Worm (Caenorhabditis elegans): ENCODE measurements around the gene C56C10.4.

Gene C56C10.4

DNA sequence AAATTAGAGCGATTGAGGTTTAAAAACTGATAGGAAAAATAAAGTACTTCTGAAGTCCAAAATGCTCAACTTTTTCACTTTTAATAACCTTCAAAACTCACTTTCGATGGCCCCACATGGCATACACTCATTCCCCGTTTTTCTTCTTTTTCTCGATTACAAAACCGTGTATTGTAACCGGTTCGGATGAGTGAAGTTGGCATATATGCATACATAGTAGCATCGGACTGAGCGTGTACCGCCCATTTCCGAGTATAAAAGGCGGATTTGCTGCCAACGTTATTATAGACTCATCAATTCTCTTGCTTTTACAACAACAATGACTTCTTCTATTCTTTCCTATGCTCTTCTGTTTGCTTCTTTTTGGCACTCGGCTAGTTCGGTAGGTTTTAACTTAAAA is at the start of gene C56C10.4:
TSS of gene C56C10.4 (plus strand) at position 301 of the 400 bp plus-strand sequence.
- no peak for TF ChIP-seq flt-1 (GFP tag; IDR thresholded peaks at IDR 0.05)
- TF ChIP-seq med-1 (GFP tag; optimal IDR thresholded peaks at IDR 0.05; ENCODE audit: insufficient read depth), result no peak
- no peak for TF ChIP-seq ztf-29 (GFP tag; IDR thresholded peaks at IDR 0.05)
- TF ChIP-seq cog-1 (tag; optimal IDR thresholded peaks at IDR 0.05), result no peak

DNA sequence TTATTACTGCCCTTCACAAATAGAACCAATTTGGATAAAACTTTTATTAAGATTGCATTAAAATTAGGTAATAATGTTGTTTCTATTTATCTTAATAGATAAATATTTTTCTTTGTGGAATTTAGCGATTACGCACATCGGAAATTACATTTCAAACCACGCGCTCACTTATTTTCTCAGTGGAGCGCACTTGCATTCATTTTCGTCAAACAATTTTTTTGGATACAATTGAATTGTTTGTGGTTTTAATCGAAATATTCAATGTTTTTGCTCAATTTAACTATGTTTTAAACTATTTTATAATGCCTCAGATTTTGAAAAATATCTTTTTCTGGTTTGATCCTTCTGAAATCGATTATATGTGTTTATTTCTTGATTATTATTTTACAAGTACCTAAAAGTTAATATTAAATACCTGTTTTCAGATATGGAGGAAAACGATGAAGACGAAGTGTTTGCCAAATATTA is 46.9 kb upstream of the C56C10.4 start, which contains the start of gene utp-20:
TSS of gene utp-20 (plus strand) at position 418 of the 468 bp plus-strand sequence.
- TF ChIP-seq cog-1 (tag; optimal IDR thresholded peaks at IDR 0.05), result peak; percentile 14
- TF ChIP-seq med-1 (GFP tag; optimal IDR thresholded peaks at IDR 0.05; ENCODE audit: insufficient read depth), result no peak

DNA sequence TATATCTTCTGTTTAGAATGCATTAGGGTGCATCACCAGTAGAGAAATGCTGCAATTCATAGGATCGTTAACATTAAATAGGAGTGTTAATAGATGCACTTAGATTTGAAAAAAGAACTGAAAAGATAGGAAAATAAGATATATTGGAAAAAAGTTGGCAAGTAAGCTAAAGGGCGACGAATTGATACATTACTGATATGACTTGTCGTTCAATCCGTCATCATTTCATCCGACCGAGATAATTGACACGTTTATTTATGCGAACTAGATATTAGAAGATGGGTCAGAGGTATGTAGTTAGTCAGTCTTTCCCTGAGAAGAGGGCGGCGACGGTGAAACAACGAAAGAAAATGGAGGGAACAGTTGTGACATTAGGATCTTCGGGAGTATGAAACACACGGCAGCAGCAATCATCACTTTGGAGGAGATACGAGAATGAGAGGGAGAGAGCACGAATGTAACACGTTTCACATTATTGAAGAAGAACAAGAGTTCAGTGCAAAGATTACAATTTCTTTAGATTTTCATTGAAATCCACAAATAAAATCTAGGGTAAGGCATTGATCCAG is 37.9 kb upstream of the C56C10.4 start, which contains the start of gene lron-15:
TSS of gene lron-15 (minus strand) at position 51 of the 569 bp plus-strand sequence.
- TF ChIP-seq cog-1 (tag; optimal IDR thresholded peaks at IDR 0.05) (no peak), T22C8.4 (GFP tag; IDR thresholded peaks at IDR 0.05) (no peak), klf-2 (GFP tag; conservative IDR thresholded peaks at IDR 0.05) (no peak), flt-1 (GFP tag; IDR thresholded peaks at IDR 0.05) (no peak), ref-1 (GFP tag; conservative IDR thresholded peaks at IDR 0.05) (no peak), ztf-23 (GFP tag; IDR thresholded peaks at IDR 0.05) (no peak), med-1 (GFP tag; optimal IDR thresholded peaks at IDR 0.05; ENCODE audit: insufficient read depth) (no peak), tab-1 (GFP tag; IDR thresholded peaks at IDR 0.05) (no peak), ztf-29 (GFP tag; IDR thresholded peaks at IDR 0.05) (no peak)

DNA sequence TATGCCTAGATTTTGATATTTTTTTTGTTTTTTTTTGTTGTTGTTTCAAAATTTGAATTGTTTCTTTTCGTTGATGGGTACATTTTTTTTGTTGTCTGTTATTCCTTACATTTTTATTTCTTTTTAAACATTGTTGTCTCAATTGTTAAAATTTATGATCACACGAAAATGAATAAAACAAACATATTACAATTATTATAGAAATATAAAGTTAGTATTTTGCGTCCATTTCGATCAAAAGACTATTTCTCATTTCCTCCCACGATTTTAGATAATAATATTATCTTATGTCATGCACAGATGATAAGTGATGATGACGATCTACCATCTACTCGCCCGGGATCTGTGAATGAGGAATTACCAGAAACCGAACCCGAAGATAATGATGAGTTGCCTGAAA is 28.2 kb upstream of the C56C10.4 start, which contains the start of gene wrn-1:
TSS of gene wrn-1 (plus strand) at position 301 of the 400 bp plus-strand sequence.
- TF ChIP-seq med-1 (GFP tag; optimal IDR thresholded peaks at IDR 0.05; ENCODE audit: insufficient read depth) (no peak), klf-2 (GFP tag; conservative IDR thresholded peaks at IDR 0.05) (no peak), ztf-23 (GFP tag; IDR thresholded peaks at IDR 0.05) (no peak), ref-1 (GFP tag; conservative IDR thresholded peaks at IDR 0.05) (no peak)

DNA sequence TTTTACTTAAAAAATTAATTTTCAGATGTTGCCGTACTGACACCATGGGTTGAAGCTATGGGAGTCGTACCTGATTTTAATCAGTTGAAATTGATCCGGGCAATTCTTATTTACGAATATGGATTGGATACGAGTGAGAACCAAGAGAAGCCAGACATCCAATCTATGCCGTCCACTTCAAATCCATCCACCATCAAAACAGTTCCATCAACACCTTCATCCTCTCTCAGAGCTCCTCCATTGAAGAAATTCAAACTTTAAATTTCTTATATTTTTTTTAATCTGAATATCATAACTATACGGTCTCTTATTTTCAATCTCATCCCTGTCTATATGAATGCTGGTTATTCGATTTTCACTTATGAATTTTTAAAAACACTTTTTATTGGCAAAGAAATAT is 24.0 kb upstream of the C56C10.4 start:
- TF ChIP-seq ref-1 (GFP tag; conservative IDR thresholded peaks at IDR 0.05), result no peak
- no peak for TF ChIP-seq T22C8.4 (GFP tag; IDR thresholded peaks at IDR 0.05)
- TF ChIP-seq tab-1 (GFP tag; IDR thresholded peaks at IDR 0.05), result no peak

DNA sequence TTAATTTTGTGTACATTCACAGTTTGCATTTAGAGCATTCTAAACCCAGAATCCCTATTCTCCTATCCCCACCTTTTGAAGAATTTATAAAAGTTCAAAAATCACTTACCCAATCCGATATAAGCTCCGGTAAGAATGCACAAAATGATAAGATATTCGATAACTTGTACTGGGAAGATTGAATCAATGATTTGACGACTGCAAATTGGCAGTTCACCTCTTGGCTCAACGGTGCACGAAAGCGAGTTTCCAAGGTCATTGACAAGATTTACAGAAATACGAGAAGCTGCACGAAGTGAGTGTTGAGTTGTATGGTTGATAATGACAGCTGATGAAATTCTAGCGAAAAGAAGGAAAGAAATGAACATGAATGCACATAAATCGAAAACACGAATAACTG is 22.6 kb upstream of the C56C10.4 start:
- TF ChIP-seq klf-2 (GFP tag; conservative IDR thresholded peaks at IDR 0.05) (no peak), ztf-23 (GFP tag; IDR thresholded peaks at IDR 0.05) (no peak), tab-1 (GFP tag; IDR thresholded peaks at IDR 0.05) (no peak), med-1 (GFP tag; optimal IDR thresholded peaks at IDR 0.05; ENCODE audit: insufficient read depth) (no peak), flt-1 (GFP tag; IDR thresholded peaks at IDR 0.05) (no peak), ztf-29 (GFP tag; IDR thresholded peaks at IDR 0.05) (no peak), cog-1 (tag; optimal IDR thresholded peaks at IDR 0.05) (no peak), T22C8.4 (GFP tag; IDR thresholded peaks at IDR 0.05) (no peak), ref-1 (GFP tag; conservative IDR thresholded peaks at IDR 0.05) (no peak)

DNA sequence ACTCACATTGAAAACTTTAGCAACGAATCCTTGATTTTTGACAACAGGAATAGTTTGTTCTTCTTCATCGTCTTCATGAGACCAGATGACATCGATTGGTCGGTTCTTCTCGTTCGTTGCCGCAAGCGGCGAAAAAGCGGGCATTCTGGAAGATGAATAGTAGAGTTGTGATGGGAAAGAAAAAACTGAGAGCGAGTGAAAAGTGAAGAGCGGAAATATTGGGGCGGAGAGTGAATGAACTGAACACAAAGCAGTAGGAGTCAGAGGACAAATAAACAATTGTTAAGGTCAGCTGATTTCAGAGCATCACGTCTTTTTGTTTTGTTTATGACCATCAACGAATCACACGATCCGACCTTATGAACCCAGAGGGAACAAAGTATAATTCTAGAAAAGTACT is 21.6 kb upstream of the C56C10.4 start, which contains the start of gene F18C5.10:
TSS of gene F18C5.10 (minus strand) at position 145 of the 400 bp plus-strand sequence.
- TF ChIP-seq klf-2 (GFP tag; conservative IDR thresholded peaks at IDR 0.05), result no peak
- no peak for TF ChIP-seq tab-1 (GFP tag; IDR thresholded peaks at IDR 0.05)
- no peak for TF ChIP-seq ztf-29 (GFP tag; IDR thresholded peaks at IDR 0.05)
- TF ChIP-seq ref-1 (GFP tag; conservative IDR thresholded peaks at IDR 0.05), result no peak
- no peak for TF ChIP-seq ztf-23 (GFP tag; IDR thresholded peaks at IDR 0.05)

DNA sequence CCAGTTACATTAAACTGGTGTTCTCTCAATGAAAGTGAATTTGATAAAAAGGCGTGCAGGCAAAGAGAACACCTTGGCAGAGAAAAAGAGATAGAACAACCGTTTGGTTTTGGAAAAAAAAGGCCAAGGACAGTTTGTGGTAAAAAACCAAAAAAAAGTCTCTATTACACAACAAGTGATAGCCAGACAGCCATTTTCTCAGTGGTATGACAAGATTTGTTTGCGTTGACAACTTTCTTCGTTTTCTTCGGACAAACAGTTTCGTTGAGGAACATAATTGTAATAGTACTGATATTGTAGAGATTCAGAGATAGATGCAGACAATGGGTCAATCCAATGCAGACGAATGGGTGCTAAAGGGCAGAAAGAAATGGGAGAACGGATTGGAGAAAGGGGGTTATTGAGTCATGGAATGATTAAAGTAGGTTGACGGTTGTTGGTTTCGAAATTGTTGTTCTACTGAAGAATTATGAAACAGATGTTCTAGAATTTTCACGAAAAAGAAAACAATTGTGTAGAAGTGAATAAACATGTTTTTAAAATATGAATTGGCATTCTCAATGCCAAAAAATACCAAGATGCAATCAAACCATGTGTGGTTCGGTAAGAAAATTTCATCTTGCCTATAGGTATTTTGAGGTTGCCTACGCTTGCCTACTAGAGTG is 20.5 kb upstream of the C56C10.4 start:
- TF ChIP-seq ztf-23 (GFP tag; IDR thresholded peaks at IDR 0.05), result 0 out of 2 replicates have a peak, but pooled peaks have one; percentile 50
- no peak for TF ChIP-seq tab-1 (GFP tag; IDR thresholded peaks at IDR 0.05)
- TF ChIP-seq klf-2 (GFP tag; conservative IDR thresholded peaks at IDR 0.05), result no peak
- no peak for TF ChIP-seq cog-1 (tag; optimal IDR thresholded peaks at IDR 0.05)
- no peak for TF ChIP-seq ztf-29 (GFP tag; IDR thresholded peaks at IDR 0.05)
- TF ChIP-seq ref-1 (GFP tag; conservative IDR thresholded peaks at IDR 0.05), result no peak

DNA sequence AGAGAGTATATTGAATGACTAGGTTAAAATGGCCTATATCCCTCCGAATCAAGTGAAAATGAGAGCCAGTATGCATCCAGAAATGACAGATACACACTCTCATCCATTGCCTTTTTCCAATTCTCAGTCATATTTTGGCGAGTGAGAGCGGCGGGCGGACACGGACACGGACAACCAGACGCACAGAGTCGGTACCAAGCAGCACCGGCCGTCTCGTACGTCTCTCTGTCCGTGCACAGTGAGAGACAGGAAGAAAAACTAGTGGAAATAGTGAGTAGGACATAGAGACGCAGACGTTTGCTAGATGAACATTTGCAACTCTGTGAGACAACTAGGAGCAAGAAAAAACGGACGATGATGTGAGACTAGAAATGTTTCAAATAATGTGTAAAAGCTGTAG is 19.6 kb upstream of the C56C10.4 start:
- TF ChIP-seq ref-1 (GFP tag; conservative IDR thresholded peaks at IDR 0.05) (no peak), ztf-23 (GFP tag; IDR thresholded peaks at IDR 0.05) (no peak), ztf-29 (GFP tag; IDR thresholded peaks at IDR 0.05) (no peak), tab-1 (GFP tag; IDR thresholded peaks at IDR 0.05) (no peak), med-1 (GFP tag; optimal IDR thresholded peaks at IDR 0.05; ENCODE audit: insufficient read depth) (no peak), cog-1 (tag; optimal IDR thresholded peaks at IDR 0.05) (peak; percentile 13), flt-1 (GFP tag; IDR thresholded peaks at IDR 0.05) (no peak), klf-2 (GFP tag; conservative IDR thresholded peaks at IDR 0.05) (no peak), T22C8.4 (GFP tag; IDR thresholded peaks at IDR 0.05) (no peak)

DNA sequence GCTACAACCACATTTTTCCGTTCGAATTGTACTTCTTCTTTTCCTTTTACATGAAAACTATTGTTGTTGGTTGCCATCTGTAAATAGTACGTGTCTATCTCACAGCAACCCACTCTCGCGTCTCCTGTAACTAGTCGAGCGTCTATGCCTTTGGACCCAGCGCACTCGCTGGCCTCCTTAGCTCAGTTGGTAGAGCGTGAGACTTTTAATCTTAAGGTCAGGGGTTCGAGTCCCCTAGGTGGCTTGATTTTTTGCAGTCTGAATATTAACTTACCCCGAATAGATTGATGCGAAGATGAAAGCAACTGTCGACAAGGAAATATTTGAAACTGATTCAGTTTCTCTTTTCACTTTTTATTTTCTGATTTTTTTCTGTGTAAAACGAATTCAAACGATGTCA is 17.8 kb upstream of the C56C10.4 start, which contains the start of gene mpz-3:
TSS of gene mpz-3 (minus strand) at position 320 of the 400 bp plus-strand sequence.
- TF ChIP-seq cog-1 (tag; optimal IDR thresholded peaks at IDR 0.05), result no peak
- no peak; the same call in none of the 2 replicates for TF ChIP-seq klf-2 (GFP tag; conservative IDR thresholded peaks at IDR 0.05)
- peak; percentile 80; the same call in 1 of the 2 replicates for TF ChIP-seq ztf-23 (GFP tag; IDR thresholded peaks at IDR 0.05)
- peak; percentile 67; the same call in 1 of the 2 replicates for TF ChIP-seq T22C8.4 (GFP tag; IDR thresholded peaks at IDR 0.05)
- peak; percentile 82; the same call in 1 of the 2 replicates for TF ChIP-seq tab-1 (GFP tag; IDR thresholded peaks at IDR 0.05)
- peak; percentile 86 for TF ChIP-seq flt-1 (GFP tag; IDR thresholded peaks at IDR 0.05)
- TF ChIP-seq ztf-29 (GFP tag; IDR thresholded peaks at IDR 0.05), result peak; percentile 56; the same call in 1 of the 2 replicates
- TF ChIP-seq ref-1 (GFP tag; conservative IDR thresholded peaks at IDR 0.05), result peak; percentile 61
- peak; percentile 66 for TF ChIP-seq med-1 (GFP tag; optimal IDR thresholded peaks at IDR 0.05; ENCODE audit: insufficient read depth)
